Worm (Caenorhabditis elegans) whole organism, L4/young adult: ENCODE results near the gene unc-51.

Experiments used
- W03F9.2 ChIP-seq: fragments of 150-350 bp; optimal IDR thresholded peaks from 2 replicates; lab custom pipeline; 2014; ENCODE audit warnings: missing biosample characterization, missing genetic modification characterization
- dao-5 ChIP-seq: sonication (generic microtip); optimal IDR thresholded peaks from 2 replicates; lab custom pipeline; 2016; ENCODE audit warnings: missing genotype, missing genetic modification characterization, moderate library complexity, missing compliant biosample characterization
- him-1 ChIP-seq: sonication (generic microtip); optimal IDR thresholded peaks from 2 replicates; lab custom pipeline; 2016; ENCODE audit warnings: missing genotype, missing genetic modification reagents, missing genetic modification characterization, missing compliant biosample characterization

DNA sequence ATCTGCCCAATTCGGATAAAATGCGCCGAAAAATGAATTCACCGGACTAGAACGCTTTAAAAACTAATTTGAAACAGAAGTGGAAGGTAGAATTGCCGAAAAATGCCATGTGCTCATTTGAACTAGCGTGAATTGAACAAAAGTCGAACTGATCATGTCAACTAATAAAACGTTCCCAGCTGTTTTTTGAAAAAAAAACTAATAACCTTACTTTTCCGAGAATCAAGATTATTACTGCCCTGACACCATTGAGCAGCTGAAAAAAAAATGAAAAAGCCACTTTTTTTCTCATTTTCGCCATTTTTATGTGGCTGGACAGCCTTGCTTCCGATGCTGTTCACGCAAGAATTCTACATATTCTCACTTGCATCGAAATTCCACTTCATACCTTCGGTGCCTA is 31.3 kb downstream of the unc-51 start, which contains the start of gene srh-173:
- TF ChIP-seq W03F9.2 (tag; lab: Kevin White, UChicago) (no peak), him-1 (no peak), dao-5 (tag; lab: Kevin White, UChicago) (no peak)
